Fruit fly (Drosophila melanogaster): ENCODE measurements around the gene Nep4.

Nep4 gene

dm6 chr3R:20659804-20660203, at the start of gene Nep4:
Gene Nep4, minus strand, starts transcription at chr3R:20659904.
- TF ChIP-seq esn (GFP tag; optimal IDR thresholded peaks at IDR 0.05): no peak

- TF ChIP-seq Smox (GFP tag; optimal IDR thresholded peaks at IDR 0.05) (no peak), CG7368 (GFP tag; optimal IDR thresholded peaks at IDR 0.05) (no peak), dsx (GFP tag; optimal IDR thresholded peaks at IDR 0.05; ENCODE audit: poor library complexity, severe bottlenecking) (no peak), CG3032 (tag; optimal IDR thresholded peaks at IDR 0.05) (no peak), CG10631 (GFP tag; optimal IDR thresholded peaks at IDR 0.05) (no peak), fd85E (GFP tag; optimal IDR thresholded peaks at IDR 0.05) (no peak), topi (GFP tag; optimal IDR thresholded peaks at IDR 0.05) (no peak), CG11902 (GFP tag; optimal IDR thresholded peaks at IDR 0.05) (no peak), CG4318 (GFP tag; optimal IDR thresholded peaks at IDR 0.05) (no peak)
Measured at dm6 chr3R:20677251-20677650, 17.5 kb upstream of the Nep4 start, which contains the start of gene CG4000. Gene CG4000, minus strand, starts transcription at chr3R:20677351.

- TF ChIP-seq Blimp-1 (GFP tag; optimal IDR thresholded peaks at IDR 0.05) (no peak), CG11294 (GFP tag; IDR thresholded peaks at IDR 0.05) (no peak), CG8119 (GFP tag; IDR thresholded peaks at IDR 0.05) (no peak), Lpt (GFP tag; optimal IDR thresholded peaks at IDR 0.05) (no peak), CG8632 (GFP tag; optimal IDR thresholded peaks at IDR 0.05) (no peak), esn (GFP tag; optimal IDR thresholded peaks at IDR 0.05) (no peak), CG3919 (GFP tag; optimal IDR thresholded peaks at IDR 0.05) (no peak), Smox (GFP tag; optimal IDR thresholded peaks at IDR 0.05) (no peak), Hr38 (GFP tag; optimal IDR thresholded peaks at IDR 0.05) (no peak), CG6792 (GFP tag; optimal IDR thresholded peaks at IDR 0.05) (no peak), CG6808 (GFP tag; optimal IDR thresholded peaks at IDR 0.05) (no peak), Sox15 (GFP tag; optimal IDR thresholded peaks at IDR 0.05) (no peak), Eip78C (GFP tag) (no peak), CG3032 (tag; optimal IDR thresholded peaks at IDR 0.05) (no peak), Hr39 (GFP tag; optimal IDR thresholded peaks at IDR 0.05) (no peak), CG16779 (tag; optimal IDR thresholded peaks at IDR 0.05) (no peak), Met (GFP tag; optimal IDR thresholded peaks at IDR 0.05) (no peak), CG15336 (GFP tag; IDR thresholded peaks at IDR 0.05) (no peak), topi (GFP tag; optimal IDR thresholded peaks at IDR 0.05) (no peak), cyc (GFP tag; optimal IDR thresholded peaks at IDR 0.05) (no peak)
Measured at dm6 chr3R:20675772-20676171, 16.1 kb upstream of the Nep4 start.

- TF ChIP-seq fkh (GFP tag; optimal IDR thresholded peaks at IDR 0.05) (no peak), CG31627 (GFP tag; optimal IDR thresholded peaks at IDR 0.05) (no peak), dsx (GFP tag; optimal IDR thresholded peaks at IDR 0.05; ENCODE audit: poor library complexity, severe bottlenecking) (peak; percentile 13), Eip78C (GFP tag) (peak; percentile 53), ss (GFP tag; optimal IDR thresholded peaks at IDR 0.05) (no peak)
Measured at dm6 chr3R:20669040-20669621, 9.4 kb upstream of the Nep4 start, which contains the start of gene Cpr92F. Gene Cpr92F, plus strand, starts transcription at chr3R:20669571.

- peak; percentile 12 for TF ChIP-seq CG3919 (GFP tag; optimal IDR thresholded peaks at IDR 0.05)
- no peak for TF ChIP-seq CG8632 (GFP tag; optimal IDR thresholded peaks at IDR 0.05)
- TF ChIP-seq Hr4 (GFP tag; optimal IDR thresholded peaks at IDR 0.05): no peak
- TF ChIP-seq CG15336 (GFP tag; IDR thresholded peaks at IDR 0.05): no peak
- TF ChIP-seq Sox15 (GFP tag; optimal IDR thresholded peaks at IDR 0.05): no peak
Measured at dm6 chr3R:20656649-20657048, 3.1 kb downstream of the Nep4 start.

- TF ChIP-seq dac (GFP tag; optimal IDR thresholded peaks at IDR 0.05): no peak
- TF ChIP-seq cyc (GFP tag; optimal IDR thresholded peaks at IDR 0.05): no peak
- TF ChIP-seq CG10631 (GFP tag; optimal IDR thresholded peaks at IDR 0.05): no peak
- TF ChIP-seq Met (GFP tag; optimal IDR thresholded peaks at IDR 0.05): no peak
- TF ChIP-seq Eip78C (GFP tag): no peak
- TF ChIP-seq CG6808 (GFP tag; optimal IDR thresholded peaks at IDR 0.05): no peak
- TF ChIP-seq vri (GFP tag; optimal IDR thresholded peaks at IDR 0.05): no peak
- no peak for TF ChIP-seq topi (GFP tag; optimal IDR thresholded peaks at IDR 0.05)
- TF ChIP-seq CG11294 (GFP tag; IDR thresholded peaks at IDR 0.05): no peak
- no peak for TF ChIP-seq dsx (GFP tag; optimal IDR thresholded peaks at IDR 0.05; ENCODE audit: poor library complexity, severe bottlenecking)
- no peak for TF ChIP-seq CG9139 (GFP tag; optimal IDR thresholded peaks at IDR 0.05)
- TF ChIP-seq Gug (GFP tag; IDR thresholded peaks at IDR 0.05): no peak
- no peak for TF ChIP-seq CG16779 (tag; optimal IDR thresholded peaks at IDR 0.05)
- no peak for TF ChIP-seq CG6276 (GFP tag; optimal IDR thresholded peaks at IDR 0.05)
- no peak for TF ChIP-seq eg (GFP tag; IDR thresholded peaks at IDR 0.05)
- no peak for TF ChIP-seq Lpt (GFP tag; optimal IDR thresholded peaks at IDR 0.05)
- TF ChIP-seq CG34406 (GFP tag; optimal IDR thresholded peaks at IDR 0.05): no peak
- TF ChIP-seq Ets21C (GFP tag; optimal IDR thresholded peaks at IDR 0.05): no peak
Measured at dm6 chr3R:20652350-20652749, 7.4 kb downstream of the Nep4 start, which contains the start of gene GluRIID. Gene GluRIID, minus strand, starts transcription at chr3R:20652450.

Data from whole organism, prepupa.